Worm (Caenorhabditis elegans) whole organism, young adult: ENCODE results near the gene fipr-9.

Experiments used
- D2030.7 ChIP-seq: fragments of 200-800 bp; sonication (Bioruptor generic); IDR thresholded peaks from 2 replicates; pipeline ENCODE4 v1.3.6; 2022; ENCODE audit warnings: missing genetic modification reagents, missing genetic modification characterization, missing compliant biosample characterization
- F10E7.11 ChIP-seq: sonication (generic microtip); optimal IDR thresholded peaks from 2 replicates; lab custom pipeline; 2017; ENCODE audit warnings: mild to moderate bottlenecking, missing genetic modification characterization, moderate library complexity, missing compliant biosample characterization
- F55B11.4 ChIP-seq: sonication (generic microtip); optimal IDR thresholded peaks from 2 replicates; lab custom pipeline; 2016; ENCODE audit warnings: missing compliant biosample characterization, missing genetic modification characterization, borderline replicate concordance; ENCODE audit not compliant: insufficient read depth
- F57A8.1 ChIP-seq: fragments of 200-800 bp; sonication (Bioruptor generic); optimal IDR thresholded peaks from 2 replicates; lab custom pipeline; 2018; ENCODE audit warnings: mild to moderate bottlenecking, missing genetic modification characterization, moderate library complexity, missing compliant biosample characterization
- K11D2.4 ChIP-seq: fragments of 200-800 bp; sonication (Bioruptor generic); IDR thresholded peaks from 2 replicates; pipeline ENCODE4 v1.3.6; 2022; ENCODE audit warnings: missing genetic modification reagents, missing genetic modification characterization, missing compliant biosample characterization
- K12H6.12 ChIP-seq: fragments of 200-800 bp; sonication (Bioruptor generic); optimal IDR thresholded peaks from 2 replicates; lab custom pipeline; 2018; ENCODE audit warnings: mild to moderate bottlenecking, missing genetic modification characterization, missing compliant biosample characterization
- T26A5.8 ChIP-seq: sonication (generic microtip); optimal IDR thresholded peaks from 2 replicates; lab custom pipeline; 2016; ENCODE audit warnings: missing genetic modification characterization, missing compliant biosample characterization
- Y79H2A.3 ChIP-seq: fragments of 200-800 bp; sonication (Bioruptor generic); conservative IDR thresholded peaks from 2 replicates; pipeline ENCODE4 v1.3.6; 2022; ENCODE audit warnings: missing genetic modification reagents, missing genetic modification characterization, missing compliant biosample characterization
- Y95B8A.8 ChIP-seq: fragments of 200-800 bp; sonication (Bioruptor generic); IDR thresholded peaks from 2 replicates; pipeline ENCODE4 v1.3.6; 2022; ENCODE audit warnings: missing genetic modification reagents, missing genetic modification characterization, missing compliant biosample characterization
- ama-1 ChIP-seq, 3 experiments: fragments of 150-350 bp in 1 of 3; sonication (generic microtip) in 2 of 3; optimal IDR thresholded peaks; 2 replicates each; lab custom pipeline; 2014 to 2018; ENCODE audit warnings: missing biosample characterization in 2 of 3, missing genetic modification characterization in 2 of 3, missing genetic modification reagents in 2 of 3
- aptf-3 ChIP-seq: fragments of 200-800 bp; sonication (Bioruptor generic); IDR thresholded peaks from 2 replicates; pipeline ENCODE4 v1.3.6; 2022; ENCODE audit warnings: missing genetic modification characterization, missing compliant biosample characterization
- attf-3 ChIP-seq: fragments of 200-800 bp; sonication (Bioruptor generic); conservative IDR thresholded peaks from 2 replicates; pipeline ENCODE4 v1.3.6; 2022; ENCODE audit warnings: missing genetic modification reagents, missing genetic modification characterization, missing compliant biosample characterization
- bed-2 ChIP-seq: fragments of 200-800 bp; sonication (Bioruptor generic); IDR thresholded peaks from 2 replicates; pipeline ENCODE4 v1.3.6; 2022; ENCODE audit warnings: missing genetic modification reagents, missing genetic modification characterization, missing compliant biosample characterization
- cebp-1 ChIP-seq, 2 experiments: fragments of 200-800 bp in 1 of 2; sonication (Bioruptor generic) in 1 of 2; sonication (generic microtip) in 1 of 2; IDR thresholded peaks in 1 of 2; optimal IDR thresholded peaks in 1 of 2; 2 replicates each; pipeline versions ENCODE4 v1.3.6 to Lab custom; 2017 to 2022; ENCODE audit warnings: missing compliant biosample characterization in 2 of 2, missing genetic modification characterization in 2 of 2, mild to moderate bottlenecking in 1 of 2, missing genetic modification reagents in 1 of 2, moderate library complexity in 1 of 2
- ceh-79 ChIP-seq: sonication (generic microtip); optimal IDR thresholded peaks from 2 replicates; lab custom pipeline; 2017; ENCODE audit warnings: mild to moderate bottlenecking, missing genetic modification characterization, missing compliant biosample characterization
- chd-7 ChIP-seq: sonication (generic microtip); optimal IDR thresholded peaks from 2 replicates; lab custom pipeline; 2016; ENCODE audit warnings: mild to moderate bottlenecking, missing genetic modification characterization, moderate library complexity, missing compliant biosample characterization
- efl-1 ChIP-seq: fragments of 150-350 bp; optimal IDR thresholded peaks from 2 replicates; lab custom pipeline; 2014; ENCODE audit warnings: missing biosample characterization, missing genetic modification reagents, missing genetic modification characterization
- egrh-3 ChIP-seq: fragments of 200-800 bp; sonication (Bioruptor generic); IDR thresholded peaks from 2 replicates; pipeline ENCODE4 v1.3.6; 2022; ENCODE audit warnings: missing genetic modification reagents, missing genetic modification characterization, missing compliant biosample characterization
- hmg-1.2 ChIP-seq: fragments of 200-800 bp; sonication (Bioruptor generic); IDR thresholded peaks from 2 replicates; pipeline ENCODE4 v1.3.6; 2022; ENCODE audit warnings: missing genetic modification reagents, missing genetic modification characterization, missing compliant biosample characterization
- lin-40 ChIP-seq: sonication (generic microtip); optimal IDR thresholded peaks from 2 replicates; lab custom pipeline; 2016; ENCODE audit warnings: missing genetic modification characterization, mild to moderate bottlenecking, missing compliant biosample characterization, missing genotype, missing genetic modification reagents
- lir-1 ChIP-seq: fragments of 200-800 bp; sonication (Bioruptor generic); conservative IDR thresholded peaks from 2 replicates; pipeline ENCODE4 v1.3.6; 2022; ENCODE audit warnings: missing genetic modification reagents, missing genetic modification characterization, missing compliant biosample characterization
- lsl-1 ChIP-seq: fragments of 200-800 bp; sonication (Bioruptor generic); optimal IDR thresholded peaks from 2 replicates; lab custom pipeline; 2018; ENCODE audit warnings: mild to moderate bottlenecking, missing genetic modification characterization, moderate library complexity, missing compliant biosample characterization
- madf-8 ChIP-seq: fragments of 200-800 bp; sonication (Bioruptor generic); conservative IDR thresholded peaks from 2 replicates; pipeline ENCODE4 v1.3.6; 2022; ENCODE audit warnings: missing genetic modification reagents, missing genetic modification characterization, missing compliant biosample characterization
- mel-28 ChIP-seq: sonication (generic microtip); optimal IDR thresholded peaks from 2 replicates; lab custom pipeline; 2016; ENCODE audit warnings: borderline replicate concordance, mild to moderate bottlenecking, missing genetic modification characterization, missing compliant biosample characterization
- mes-4 ChIP-seq: sonication (generic microtip); optimal IDR thresholded peaks from 2 replicates; lab custom pipeline; 2016; ENCODE audit warnings: missing genotype, missing genetic modification characterization, missing compliant biosample characterization
- nhr-120 ChIP-seq: fragments of 200-800 bp; sonication (Bioruptor generic); IDR thresholded peaks from 2 replicates; pipeline ENCODE4 v1.3.6; 2022; ENCODE audit warnings: missing genetic modification characterization, missing compliant biosample characterization
- repo-1 ChIP-seq: sonication (generic microtip); optimal IDR thresholded peaks from 2 replicates; lab custom pipeline; 2017; ENCODE audit warnings: mild to moderate bottlenecking, missing genetic modification characterization, missing compliant biosample characterization
- rpc-1 ChIP-seq, 2 experiments: fragments of 150-350 bp in 1 of 2; sonication (generic microtip) in 1 of 2; optimal IDR thresholded peaks; 2 replicates each; lab custom pipeline; 2014 to 2018; ENCODE audit warnings: missing biosample characterization in 1 of 2, missing genetic modification characterization in 1 of 2, missing genetic modification reagents in 1 of 2, missing genotype in 1 of 2
- sea-2 ChIP-seq: fragments of 200-800 bp; sonication (Bioruptor generic); IDR thresholded peaks from 2 replicates; pipeline ENCODE4 v1.3.6; 2022; ENCODE audit warnings: missing genetic modification characterization, missing compliant biosample characterization
- snpc-1.1 ChIP-seq: sonication (generic microtip); optimal IDR thresholded peaks from 2 replicates; lab custom pipeline; 2017; ENCODE audit warnings: missing genetic modification characterization, mild to moderate bottlenecking, missing compliant biosample characterization, antibody characterized with exemption, moderate library complexity, missing genotype, missing genetic modification reagents; ENCODE audit not compliant: insufficient read depth
- snpc-1.3 ChIP-seq: sonication (generic microtip); optimal IDR thresholded peaks from 2 replicates; lab custom pipeline; 2017; ENCODE audit warnings: missing genetic modification characterization, mild to moderate bottlenecking, missing compliant biosample characterization, antibody characterized with exemption, moderate library complexity, missing genotype, missing genetic modification reagents; ENCODE audit not compliant: insufficient read depth
- somi-1 ChIP-seq: fragments of 200-800 bp; sonication (Bioruptor generic); optimal IDR thresholded peaks from 2 replicates; lab custom pipeline; 2018; ENCODE audit warnings: mild to moderate bottlenecking, missing genetic modification characterization, missing compliant biosample characterization
- unc-130 ChIP-seq: sonication (generic microtip); optimal IDR thresholded peaks from 2 replicates; lab custom pipeline; 2016; ENCODE audit warnings: missing genetic modification reagents, missing genetic modification characterization, missing compliant biosample characterization
- unc-62 ChIP-seq: fragments of 150-350 bp; optimal IDR thresholded peaks from 2 replicates; lab custom pipeline; 2014; ENCODE audit warnings: missing biosample characterization, missing genetic modification reagents, missing genetic modification characterization
- ztf-22 ChIP-seq: fragments of 200-800 bp; sonication (Bioruptor generic); optimal IDR thresholded peaks from 2 replicates; lab custom pipeline; 2018; ENCODE audit warnings: mild to moderate bottlenecking, missing genetic modification characterization, moderate library complexity, missing compliant biosample characterization
- ztf-26 ChIP-seq: sonication (generic microtip); optimal IDR thresholded peaks from 2 replicates; lab custom pipeline; 2017; ENCODE audit warnings: missing genetic modification characterization, missing compliant biosample characterization

The fipr-9 gene

ce11 chrV:10210244-10210643 is 11.2 kb upstream of the fipr-9 start, which contains the start of gene tftc-3:
tftc-3 (minus strand) TSS chrV:10210344.
- TF ChIP-seq cebp-1 (GFP tag; IDR thresholded peaks at IDR 0.05; lab: Robert Waterston, UW) (no peak), cebp-1 (tag; optimal IDR thresholded peaks at IDR 0.05; lab: Kevin White, UChicago) (no peak), madf-8 (GFP tag; lab: Robert Waterston, UW) (no peak), hmg-1.2 (GFP tag; lab: Robert Waterston, UW) (no peak), D2030.7 (no peak), efl-1 (no peak), K12H6.12 (tag; lab: Kevin White, UChicago) (no peak), lir-1 (no peak), mes-4 (tag; lab: Kevin White, UChicago) (no peak), T26A5.8 (no peak), chd-7 (no peak), ceh-79 (no peak), snpc-1.1 (no peak)

ce11 chrV:10212027-10212426 is 9.4 kb upstream of the fipr-9 start, which contains the start of gene zhit-3:
zhit-3 (minus strand) TSS chrV:10212127.
- no peak for TF ChIP-seq ztf-26
- TF ChIP-seq somi-1 (GFP tag; lab: Kevin White, UChicago), result no peak
- TF ChIP-seq Y95B8A.8 (GFP tag; lab: Robert Waterston, UW), result no peak
- no peak for TF ChIP-seq repo-1 (tag; lab: Kevin White, UChicago)
- TF ChIP-seq sea-2 (GFP tag; lab: Robert Waterston, UW), result no peak
- TF ChIP-seq aptf-3 (GFP tag; lab: Robert Waterston, UW), result no peak
- TF ChIP-seq bed-2 (GFP tag; lab: Robert Waterston, UW), result no peak
- no peak for TF ChIP-seq lin-40 (tag; lab: Kevin White, UChicago)
- TF ChIP-seq Y79H2A.3 (GFP tag; lab: Robert Waterston, UW), result no peak
- TF ChIP-seq mes-4 (tag; lab: Kevin White, UChicago), result no peak
- TF ChIP-seq ama-1 (optimal IDR thresholded peaks at IDR 0.05; lab: Kevin White, UChicago), result no peak
- no peak for TF ChIP-seq ama-1 (GFP tag; optimal IDR thresholded peaks at IDR 0.05; lab: Kevin White, UChicago)
- TF ChIP-seq, all 124 proteins: peak for 0

ce11 chrV:10212627-10213026 is 8.8 kb upstream of the fipr-9 start, which contains the start of gene hpo-40:
hpo-40 (plus strand) TSS chrV:10212927.
- TF ChIP-seq lsl-1 (GFP tag; lab: Kevin White, UChicago) (peak; percentile 34), F10E7.11 (tag; lab: Kevin White, UChicago) (no peak), ztf-22 (GFP tag; lab: Kevin White, UChicago) (no peak)

ce11 chrV:10216724-10217123 is 4.7 kb upstream of the fipr-9 start, which contains the start of gene ZK856.14:
ZK856.14 (plus strand) TSS chrV:10217024.
- TF ChIP-seq K11D2.4, result no peak
- TF ChIP-seq unc-62 (GFP tag; lab: Kevin White, UChicago), result no peak
- TF ChIP-seq mel-28 (tag; lab: Kevin White, UChicago), result no peak
- no peak for TF ChIP-seq sea-2 (GFP tag; lab: Robert Waterston, UW)
- no peak for TF ChIP-seq nhr-120 (GFP tag; lab: Robert Waterston, UW)
- TF ChIP-seq egrh-3, result no peak
- TF ChIP-seq unc-130 (GFP tag; lab: Kevin White, UChicago), result no peak
- no peak for TF ChIP-seq F55B11.4 (tag; lab: Kevin White, UChicago)
- TF ChIP-seq rpc-1 (optimal IDR thresholded peaks at IDR 0.05; lab: Kevin White, UChicago), result no peak
- TF ChIP-seq rpc-1 (tag; optimal IDR thresholded peaks at IDR 0.05; lab: Kevin White, UChicago), result no peak
- no peak for TF ChIP-seq chd-7
- TF ChIP-seq attf-3 (GFP tag; lab: Robert Waterston, UW), result no peak
- TF ChIP-seq F57A8.1 (GFP tag; lab: Kevin White, UChicago), result no peak
- TF ChIP-seq snpc-1.3 (tag; lab: Kevin White, UChicago), result no peak
